Fruit fly (Drosophila melanogaster) whole organism, prepupa: Measurements from ENCODE around the gene Mst27D.

ENCODE experiments used
- Blimp-1 ChIP-seq: fragments of 200-800 bp; sonication (Bioruptor generic); optimal IDR thresholded peaks from 3 replicates; lab custom pipeline; 2017; ENCODE audit warnings: missing biosample characterization, missing genetic modification characterization, mild to moderate bottlenecking, moderate library complexity, missing genetic modification reagents
- CG10631 ChIP-seq: fragments of 200-800 bp; sonication (Bioruptor generic); optimal IDR thresholded peaks from 2 replicates; lab custom pipeline; 2016; ENCODE audit warnings: missing biosample characterization, missing genetic modification characterization
- CG11294 ChIP-seq: fragments of 200-800 bp; sonication (Bioruptor generic); IDR thresholded peaks from 2 replicates; pipeline ENCODE4 v1.3.6; 2022; ENCODE audit warnings: missing biosample characterization, missing genetic modification characterization
- CG11762 ChIP-seq: fragments of 200-800 bp; sonication (Bioruptor generic); optimal IDR thresholded peaks from 3 replicates; lab custom pipeline; 2016; ENCODE audit warnings: missing biosample characterization, missing genetic modification characterization; ENCODE audit not compliant: insufficient read depth
- CG11902 ChIP-seq: fragments of 200-800 bp; sonication (Bioruptor generic); optimal IDR thresholded peaks from 3 replicates; lab custom pipeline; 2016; ENCODE audit warnings: missing biosample characterization, missing genetic modification characterization
- CG1621 ChIP-seq: fragments of 200-800 bp; sonication (Bioruptor generic); optimal IDR thresholded peaks from 3 replicates; lab custom pipeline; 2018; ENCODE audit warnings: missing biosample characterization, mild to moderate bottlenecking, missing genetic modification characterization
- CG16779 ChIP-seq: fragments of 200-800 bp; sonication (Bioruptor generic); optimal IDR thresholded peaks from 3 replicates; lab custom pipeline; 2017; ENCODE audit warnings: missing biosample characterization, mild to moderate bottlenecking, missing genetic modification characterization
- CG3032 ChIP-seq: fragments of 200-800 bp; optimal IDR thresholded peaks from 2 replicates; lab custom pipeline; 2019; ENCODE audit warnings: missing biosample characterization, mild to moderate bottlenecking, missing genetic modification characterization, moderate library complexity
- CG31627 ChIP-seq: fragments of 200-800 bp; sonication (Bioruptor generic); optimal IDR thresholded peaks from 3 replicates; lab custom pipeline; 2016; ENCODE audit warnings: missing biosample characterization, missing genetic modification characterization
- CG32006 ChIP-seq: fragments of 200-800 bp; sonication (Bioruptor generic); optimal IDR thresholded peaks from 3 replicates; lab custom pipeline; 2017; ENCODE audit warnings: missing biosample characterization, mild to moderate bottlenecking, missing genetic modification characterization
- CG34406 ChIP-seq: fragments of 200-800 bp; sonication (Bioruptor generic); optimal IDR thresholded peaks from 3 replicates; lab custom pipeline; 2016; ENCODE audit warnings: missing biosample characterization, missing genetic modification characterization
- CG4318 ChIP-seq: fragments of 200-800 bp; sonication (Bioruptor generic); optimal IDR thresholded peaks from 3 replicates; lab custom pipeline; 2017; ENCODE audit warnings: missing biosample characterization, mild to moderate bottlenecking, missing genetic modification characterization
- CG6163 ChIP-seq: fragments of 200-800 bp; sonication (Bioruptor generic); IDR thresholded peaks from 3 replicates; pipeline ENCODE4 v1.3.6; 2022; ENCODE audit warnings: missing biosample characterization, missing genetic modification characterization
- CG6276 ChIP-seq: fragments of 200-800 bp; sonication (Bioruptor generic); optimal IDR thresholded peaks from 2 replicates; lab custom pipeline; 2017; ENCODE audit warnings: missing biosample characterization, mild to moderate bottlenecking, missing genetic modification characterization
- CG6792 ChIP-seq: fragments of 200-800 bp; sonication (Bioruptor generic); optimal IDR thresholded peaks from 3 replicates; lab custom pipeline; 2016; ENCODE audit warnings: missing biosample characterization, missing genetic modification characterization
- CG6808 ChIP-seq: fragments of 200-800 bp; sonication (Bioruptor generic); optimal IDR thresholded peaks from 3 replicates; lab custom pipeline; 2017; ENCODE audit warnings: missing biosample characterization, missing genetic modification characterization, mild to moderate bottlenecking, moderate library complexity, missing genetic modification reagents
- CG6854 ChIP-seq: fragments of 200-800 bp; sonication (Bioruptor generic); optimal IDR thresholded peaks from 2 replicates; lab custom pipeline; 2017; ENCODE audit warnings: missing biosample characterization, mild to moderate bottlenecking, missing genetic modification characterization
- CG7368 ChIP-seq: fragments of 200-800 bp; sonication (Bioruptor generic); optimal IDR thresholded peaks from 3 replicates; lab custom pipeline; 2016; ENCODE audit warnings: missing biosample characterization, missing genetic modification characterization
- CG8319 ChIP-seq: fragments of 200-800 bp; sonication (Bioruptor generic); optimal IDR thresholded peaks from 3 replicates; lab custom pipeline; 2016; ENCODE audit warnings: missing biosample characterization, missing genetic modification characterization
- CG8632 ChIP-seq: fragments of 200-800 bp; sonication (Bioruptor generic); optimal IDR thresholded peaks from 3 replicates; lab custom pipeline; 2016; ENCODE audit warnings: missing biosample characterization, missing genetic modification characterization
- Eip75B ChIP-seq: fragments of 200-800 bp; sonication (Bioruptor generic); optimal IDR thresholded peaks from 3 replicates; lab custom pipeline; 2016; ENCODE audit warnings: missing biosample characterization, missing genetic modification characterization
- Eip78C ChIP-seq: fragments of 200-800 bp; sonication (Bioruptor generic); peaks from one replicate; lab custom pipeline; 2016; ENCODE audit warnings: missing biosample characterization, missing genetic modification characterization
- Ets21C ChIP-seq: fragments of 200-800 bp; sonication (Bioruptor generic); optimal IDR thresholded peaks from 3 replicates; lab custom pipeline; 2016; ENCODE audit warnings: missing biosample characterization, missing genetic modification characterization
- Ets96B ChIP-seq: fragments of 200-800 bp; optimal IDR thresholded peaks from 2 replicates; lab custom pipeline; 2019; ENCODE audit warnings: missing biosample characterization, mild to moderate bottlenecking, missing genetic modification characterization, moderate library complexity
- Gug ChIP-seq: fragments of 200-800 bp; sonication (Bioruptor generic); IDR thresholded peaks from 2 replicates; pipeline ENCODE4 v1.3.6; 2022; ENCODE audit warnings: missing biosample characterization, missing genetic modification characterization
- Hr38 ChIP-seq: sonication (Bioruptor generic); optimal IDR thresholded peaks from 2 replicates; lab custom pipeline; 2016; ENCODE audit warnings: missing biosample characterization, missing genetic modification characterization
- Lpt ChIP-seq: fragments of 200-800 bp; sonication (Bioruptor generic); optimal IDR thresholded peaks from 3 replicates; lab custom pipeline; 2016; ENCODE audit warnings: missing biosample characterization, missing genetic modification characterization
- Met ChIP-seq: fragments of 200-800 bp; sonication (Bioruptor generic); optimal IDR thresholded peaks from 3 replicates; lab custom pipeline; 2016; ENCODE audit warnings: missing biosample characterization, missing genetic modification characterization
- Sox14 ChIP-seq: fragments of 200-800 bp; sonication (Bioruptor generic); optimal IDR thresholded peaks from 3 replicates; lab custom pipeline; 2016; ENCODE audit warnings: missing biosample characterization, missing genetic modification characterization
- Sox15 ChIP-seq: fragments of 200-800 bp; sonication (Bioruptor generic); optimal IDR thresholded peaks from 3 replicates; lab custom pipeline; 2016; ENCODE audit warnings: missing biosample characterization, missing genetic modification characterization
- achi ChIP-seq: fragments of 200-800 bp; sonication (Bioruptor generic); optimal IDR thresholded peaks from 3 replicates; lab custom pipeline; 2016; ENCODE audit warnings: missing biosample characterization, missing genetic modification characterization
- acj6 ChIP-seq: fragments of 200-800 bp; sonication (Bioruptor generic); optimal IDR thresholded peaks from 3 replicates; lab custom pipeline; 2016; ENCODE audit warnings: missing biosample characterization, missing genetic modification characterization
- cyc ChIP-seq: fragments of 200-800 bp; sonication (Bioruptor generic); optimal IDR thresholded peaks from 3 replicates; lab custom pipeline; 2016; ENCODE audit warnings: missing biosample characterization, missing genetic modification characterization
- dac ChIP-seq: fragments of 200-800 bp; sonication (Bioruptor generic); optimal IDR thresholded peaks from 2 replicates; lab custom pipeline; 2017; ENCODE audit warnings: missing biosample characterization, mild to moderate bottlenecking, missing genetic modification characterization
- dsx ChIP-seq: fragments of 200-800 bp; optimal IDR thresholded peaks from 3 replicates; lab custom pipeline; 2019; ENCODE audit warnings: missing biosample characterization, mild to moderate bottlenecking, missing genetic modification characterization, moderate library complexity; ENCODE audit not compliant: poor library complexity, severe bottlenecking
- eg ChIP-seq: fragments of 200-800 bp; sonication (Bioruptor generic); IDR thresholded peaks from 3 replicates; pipeline ENCODE4 v1.3.6; 2022; ENCODE audit warnings: missing biosample characterization, missing genetic modification characterization
- esn ChIP-seq: fragments of 200-800 bp; sonication (Bioruptor generic); optimal IDR thresholded peaks from 2 replicates; lab custom pipeline; 2016; ENCODE audit warnings: missing biosample characterization, mild to moderate bottlenecking, missing genetic modification characterization, moderate library complexity
- fd59A ChIP-seq: fragments of 200-800 bp; sonication (Bioruptor generic); optimal IDR thresholded peaks from 2 replicates; lab custom pipeline; 2017; ENCODE audit warnings: missing biosample characterization, mild to moderate bottlenecking, missing genetic modification characterization, missing genetic modification reagents
- fkh ChIP-seq: fragments of 200-800 bp; sonication (Bioruptor generic); optimal IDR thresholded peaks from 3 replicates; lab custom pipeline; 2017; ENCODE audit warnings: missing biosample characterization, mild to moderate bottlenecking, missing genetic modification characterization, moderate library complexity
- lz ChIP-seq: fragments of 200-800 bp; sonication (Bioruptor generic); optimal IDR thresholded peaks from 3 replicates; lab custom pipeline; 2016; ENCODE audit warnings: missing biosample characterization, missing genetic modification characterization
- net ChIP-seq: fragments of 200-800 bp; sonication (Bioruptor generic); optimal IDR thresholded peaks from 3 replicates; lab custom pipeline; 2016; ENCODE audit warnings: missing biosample characterization, missing genetic modification characterization
- pdm3 ChIP-seq: fragments of 200-800 bp; sonication (Bioruptor generic); optimal IDR thresholded peaks from 3 replicates; lab custom pipeline; 2016; ENCODE audit warnings: missing biosample characterization, missing genetic modification characterization
- spab ChIP-seq: fragments of 200-800 bp; sonication (Bioruptor generic); optimal IDR thresholded peaks from 2 replicates; lab custom pipeline; 2017; ENCODE audit warnings: missing biosample characterization, mild to moderate bottlenecking, missing genetic modification characterization, missing genetic modification reagents
- ss ChIP-seq, 2 experiments: fragments of 200-800 bp; sonication (Bioruptor generic); optimal IDR thresholded peaks; 2 replicates in 1 of 2; 3 replicates in 1 of 2; lab custom pipeline; 2017 to 2018; ENCODE audit warnings: mild to moderate bottlenecking in 2 of 2, missing biosample characterization in 2 of 2, missing genetic modification characterization in 2 of 2, moderate library complexity in 1 of 2
- svp ChIP-seq: fragments of 200-800 bp; sonication (Bioruptor generic); peaks from one replicate; lab custom pipeline; 2016; ENCODE audit warnings: missing biosample characterization, missing genetic modification characterization
- vri ChIP-seq: fragments of 200-800 bp; sonication (Bioruptor generic); optimal IDR thresholded peaks from 3 replicates; lab custom pipeline; 2016; ENCODE audit warnings: missing biosample characterization, mild to moderate bottlenecking, missing genetic modification characterization

Mst27D gene

DNA sequence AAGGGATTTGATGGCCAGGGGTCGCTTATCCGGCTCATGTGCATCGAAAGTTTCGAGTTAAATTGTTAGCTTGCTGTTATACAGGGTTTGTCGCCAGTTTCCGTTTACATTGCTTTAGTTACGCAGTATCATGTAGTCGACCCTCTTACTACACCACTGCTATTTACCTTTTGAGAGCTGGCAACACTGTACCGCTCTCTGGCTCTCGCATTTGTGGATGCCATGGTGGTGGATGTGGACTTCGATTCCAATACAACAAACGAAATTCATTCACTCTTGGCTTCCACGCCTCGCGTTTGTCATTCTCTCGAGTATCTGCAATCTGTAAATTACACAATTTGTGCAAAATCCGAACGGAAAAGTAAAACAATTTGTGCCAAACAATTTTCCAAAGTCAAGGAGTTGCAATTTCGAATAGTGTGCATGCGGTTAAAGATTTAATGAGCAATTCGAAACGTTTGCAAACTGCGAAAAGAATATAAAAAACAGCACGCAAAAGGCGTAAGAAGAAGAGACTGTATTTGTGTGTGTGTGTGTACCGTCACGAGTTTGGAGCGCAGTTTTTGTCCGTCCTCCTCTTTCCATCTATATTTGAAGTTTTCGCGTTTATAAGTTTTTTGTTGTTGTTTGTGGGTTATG lies 11.5 kb downstream of the Mst27D start (continued):
- TF ChIP-seq CG11294, result no peak
- no peak for TF ChIP-seq Hr38 (GFP tag; lab: Kevin White, UChicago)
- TF ChIP-seq CG6792, result peak; percentile 5
- no peak for TF ChIP-seq net
- no peak for TF ChIP-seq CG6276 (GFP tag; lab: Kevin White, UChicago)
- no peak for TF ChIP-seq CG4318 (GFP tag; lab: Kevin White, UChicago)
- no peak for TF ChIP-seq Met (GFP tag; lab: Kevin White, UChicago)
- TF ChIP-seq CG31627 (GFP tag; lab: Kevin White, UChicago), result peak; percentile 5
- no peak for TF ChIP-seq CG3032

- TF ChIP-seq CG11902 (GFP tag; lab: Kevin White, UChicago), result no peak
- no peak for TF ChIP-seq CG34406
- TF ChIP-seq fkh (GFP tag; lab: Kevin White, UChicago), result peak; percentile 55
Observed at dm6 chr2L:7047703-7048102, 12.9 kb downstream of the Mst27D start.

- TF ChIP-seq dsx (no peak), CG6808 (peak; percentile 45), pdm3 (GFP tag; lab: Kevin White, UChicago) (peak; percentile 40), achi (GFP tag; lab: Kevin White, UChicago) (peak; percentile 28), Ets96B (tag; lab: Kevin White, UChicago) (no peak), Sox15 (no peak), lz (GFP tag; lab: Kevin White, UChicago) (peak; percentile 55), cyc (GFP tag; lab: Kevin White, UChicago) (peak; percentile 57), vri (GFP tag; lab: Kevin White, UChicago) (peak; percentile 79), CG3032 (peak; percentile 20), CG32006 (GFP tag; lab: Kevin White, UChicago) (peak; percentile 63), fkh (GFP tag; lab: Kevin White, UChicago) (peak; percentile 92), CG16779 (no peak), Ets21C (GFP tag; lab: Kevin White, UChicago) (peak; percentile 3), CG6163 (GFP tag; lab: Robert Waterston, UW) (peak; percentile 32; the same call in 2 of the 3 replicates), Eip75B (GFP tag; lab: Kevin White, UChicago) (peak; percentile 42), svp (GFP tag; lab: Kevin White, UChicago) (peak; percentile 88), ss (GFP tag; optimal IDR thresholded peaks at IDR 0.05; lab: Kevin White, UChicago) (peak in 1 of 2 experiments; percentile 25), esn (GFP tag; lab: Kevin White, UChicago) (peak; percentile 73), CG1621 (tag; lab: Kevin White, UChicago) (no peak), spab (GFP tag; lab: Kevin White, UChicago) (no peak), Gug (GFP tag; lab: Robert Waterston, UW) (no peak), CG7368 (GFP tag; lab: Kevin White, UChicago) (no peak), fd59A (GFP tag; lab: Kevin White, UChicago) (peak; percentile 20), Met (GFP tag; lab: Kevin White, UChicago) (peak; percentile 66), CG10631 (peak; percentile 29), Eip78C (GFP tag; lab: Kevin White, UChicago) (peak; percentile 86), CG8319 (peak; percentile 16), Sox14 (GFP tag; lab: Kevin White, UChicago) (peak; percentile 49), dac (GFP tag; lab: Kevin White, UChicago) (no peak), eg (GFP tag; lab: Robert Waterston, UW) (peak; percentile 29; the same call in 1 of the 3 replicates), CG11762 (GFP tag; lab: Kevin White, UChicago) (no peak), CG8632 (GFP tag; lab: Kevin White, UChicago) (peak; percentile 28), Blimp-1 (peak; percentile 52), CG6854 (GFP tag; lab: Kevin White, UChicago) (no peak), acj6 (GFP tag; lab: Kevin White, UChicago) (peak; percentile 52), Lpt (GFP tag; lab: Kevin White, UChicago) (no peak)
Observed at dm6 chr2L:7043039-7043905, 17.4 kb downstream of the Mst27D start.
